Worm (Caenorhabditis elegans): ENCODE measurements around the gene C17C3.15.

Gene C17C3.15

DNA sequence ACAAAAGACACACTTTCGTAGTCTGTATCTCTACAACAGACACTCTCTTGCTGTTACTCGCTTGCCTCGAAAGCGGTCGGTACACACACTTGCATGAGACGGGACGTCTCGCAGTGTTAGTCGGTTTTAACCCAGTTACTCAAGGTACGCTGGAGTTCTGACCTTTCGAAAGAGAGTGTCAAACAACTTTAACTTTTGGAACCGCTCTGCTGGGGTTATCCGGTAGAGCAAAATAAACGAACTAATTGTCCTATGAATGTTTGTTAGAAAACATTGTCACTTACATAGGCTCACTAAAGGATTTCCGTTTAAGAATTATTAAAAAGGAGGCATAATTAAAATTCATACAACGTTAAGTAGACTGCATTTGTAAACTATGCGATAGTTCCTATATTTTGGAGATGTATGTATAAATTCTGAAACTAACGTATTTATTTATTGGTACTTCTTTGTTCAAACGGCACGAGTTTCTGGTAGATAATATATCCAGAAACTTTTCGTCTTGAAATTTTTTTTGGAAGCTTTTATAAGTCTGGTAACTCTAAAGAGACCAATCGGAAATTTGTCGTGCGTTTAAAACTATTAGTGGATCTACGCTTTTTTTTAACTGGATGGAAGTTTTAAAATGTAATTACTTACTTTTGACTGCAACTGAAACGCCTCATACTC is 26.8 kb upstream of the C17C3.15 start (continued):
- TF ChIP-seq unc-30 (tag; optimal IDR thresholded peaks at IDR 0.05) (peak; percentile 68), nhr-47 (tag; optimal IDR thresholded peaks at IDR 0.05) (peak; percentile 100), snu-23 (GFP tag; optimal IDR thresholded peaks at IDR 0.05) (peak; percentile 100), aha-1 (tag; optimal IDR thresholded peaks at IDR 0.05) (peak; percentile 62), zag-1 (tag; optimal IDR thresholded peaks at IDR 0.05) (peak; percentile 95), nhr-11 (tag; optimal IDR thresholded peaks at IDR 0.05) (peak; percentile 96), lir-3 (tag; optimal IDR thresholded peaks at IDR 0.05; ENCODE audit: poor library complexity) (peak; percentile 92), pax-3 (tag; optimal IDR thresholded peaks at IDR 0.05) (peak; percentile 98), ceh-82 (tag; optimal IDR thresholded peaks at IDR 0.05) (peak; percentile 96 to 97 (median 97)), rnt-1 (tag; optimal IDR thresholded peaks at IDR 0.05) (peak; percentile 98), nhr-237 (tag; optimal IDR thresholded peaks at IDR 0.05) (peak; percentile 91), mef-2 (tag; optimal IDR thresholded peaks at IDR 0.05) (peak; percentile 93), hlh-4 (tag; optimal IDR thresholded peaks at IDR 0.05) (peak; percentile 49), pag-3 (tag; optimal IDR thresholded peaks at IDR 0.05; ENCODE audit: borderline replicate concordance, insufficient read depth) (peak; percentile 79), dsc-1 (tag; optimal IDR thresholded peaks at IDR 0.05) (peak; percentile 99), hpl-2 (GFP tag; optimal IDR thresholded peaks at IDR 0.05) (peak; percentile 98), unc-98 (GFP tag; IDR thresholded peaks at IDR 0.05) (peak; percentile 79), pqm-1 (tag; optimal IDR thresholded peaks at IDR 0.05) (peak; percentile 91), nhr-85 (tag) (peak; percentile 99), nhr-71 (tag; optimal IDR thresholded peaks at IDR 0.05) (peak; percentile 100), dpl-1 (GFP tag; optimal IDR thresholded peaks at IDR 0.05) (peak; percentile 80 to 85 (median 83)), ces-1 (GFP tag; optimal IDR thresholded peaks at IDR 0.05) (peak; percentile 92), Y116A8C.19 (tag; optimal IDR thresholded peaks at IDR 0.05; ENCODE audit: borderline replicate concordance) (peak; percentile 69), unc-86 (tag; optimal IDR thresholded peaks at IDR 0.05) (peak; percentile 98), egl-27 (tag; optimal IDR thresholded peaks at IDR 0.05) (peak; percentile 92 to 93), lin-15B (tag; optimal IDR thresholded peaks at IDR 0.05) (peak; percentile 60), nhr-28 (tag; optimal IDR thresholded peaks at IDR 0.05) (peak; percentile 69), ama-1 (optimal IDR thresholded peaks at IDR 0.05) (peak; percentile 100), nhr-76 (tag; optimal IDR thresholded peaks at IDR 0.05) (peak; percentile 98), ceh-88 (GFP tag; IDR thresholded peaks at IDR 0.05) (peak; percentile 98), snpc-4 (tag; optimal IDR thresholded peaks at IDR 0.05) (peak; percentile 100), alr-1 (tag; optimal IDR thresholded peaks at IDR 0.05; ENCODE audit: borderline replicate concordance) (no peak), mep-1 (tag; optimal IDR thresholded peaks at IDR 0.05) (peak; percentile 97), nhr-20 (tag; optimal IDR thresholded peaks at IDR 0.05) (peak; percentile 100), elt-2 (tag; optimal IDR thresholded peaks at IDR 0.05) (peak; percentile 100), lin-39 (tag; optimal IDR thresholded peaks at IDR 0.05) (peak; percentile 96), ceh-8 (GFP tag; optimal IDR thresholded peaks at IDR 0.05) (peak; percentile 98), isw-1 (GFP tag; IDR thresholded peaks at IDR 0.05) (peak; percentile 98), vab-15 (tag; optimal IDR thresholded peaks at IDR 0.05) (peak; percentile 87), xbp-1 (tag; optimal IDR thresholded peaks at IDR 0.05) (peak; percentile 98), fkh-8 (tag; optimal IDR thresholded peaks at IDR 0.05) (peak; percentile 98), efl-1 (optimal IDR thresholded peaks at IDR 0.05) (peak; percentile 92 to 93), efl-1 (GFP tag; optimal IDR thresholded peaks at IDR 0.05 in 1 of 2) (peak; percentile 80 to 98), lin-13 (GFP tag; optimal IDR thresholded peaks at IDR 0.05) (peak; percentile 96), tlp-1 (tag; optimal IDR thresholded peaks at IDR 0.05) (no peak), mab-9 (GFP tag; IDR thresholded peaks at IDR 0.05) (peak; percentile 98), jun-1 (tag; optimal IDR thresholded peaks at IDR 0.05) (peak; percentile 99), nhr-77 (tag; optimal IDR thresholded peaks at IDR 0.05) (peak; percentile 99), grh-1 (GFP tag; IDR thresholded peaks at IDR 0.05) (peak; percentile 99), fkh-10 (GFP tag; optimal IDR thresholded peaks at IDR 0.05) (peak; percentile 99), ztf-11 (tag; optimal IDR thresholded peaks at IDR 0.05) (peak in 1 of 2 experiments; percentile 93), lsy-2 (tag; optimal IDR thresholded peaks at IDR 0.05) (peak; percentile 96)
